Fruit fly (Drosophila melanogaster): ENCODE results near the gene rempA.

The rempA gene

DNA sequence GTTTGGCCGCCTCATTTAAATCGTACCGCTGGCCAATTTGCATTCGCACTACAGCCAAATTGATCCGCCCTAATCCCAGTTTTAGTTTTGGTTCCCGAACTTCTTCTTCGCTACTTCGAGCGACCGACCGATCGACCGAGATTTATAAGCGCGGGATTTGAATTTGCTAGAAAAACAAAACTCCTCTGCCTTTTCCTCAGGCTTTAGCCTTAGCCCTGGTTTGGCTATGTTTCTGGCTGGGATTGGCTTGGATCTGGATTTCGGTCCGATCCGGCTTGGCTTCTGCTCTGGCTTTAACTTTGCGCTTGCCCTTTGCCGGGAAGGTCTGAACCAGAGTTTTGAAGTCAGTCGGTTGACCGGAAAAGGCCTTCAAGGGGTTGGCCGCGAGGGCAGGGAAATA lies 41.7 kb upstream of the rempA start:
- TF ChIP-seq tj (GFP tag; optimal IDR thresholded peaks at IDR 0.05) (no peak), cnc (optimal IDR thresholded peaks at IDR 0.05) (no peak), CG14711 (tag; optimal IDR thresholded peaks at IDR 0.05) (no peak), CG7045 (GFP tag; optimal IDR thresholded peaks at IDR 0.05) (no peak), CG5204 (GFP tag; optimal IDR thresholded peaks at IDR 0.05) (no peak), toe (GFP tag; optimal IDR thresholded peaks at IDR 0.05) (no peak), Crg-1 (GFP tag; optimal IDR thresholded peaks at IDR 0.05) (no peak), Mnt (GFP tag; optimal IDR thresholded peaks at IDR 0.05) (no peak), Hr96 (GFP tag; optimal IDR thresholded peaks at IDR 0.05) (no peak), bab1 (GFP tag; optimal IDR thresholded peaks at IDR 0.05) (no peak), cic (GFP tag; optimal IDR thresholded peaks at IDR 0.05) (no peak), CG11617 (GFP tag; optimal IDR thresholded peaks at IDR 0.05) (no peak), CG1620 (GFP tag; optimal IDR thresholded peaks at IDR 0.05) (no peak), pad (GFP tag; optimal IDR thresholded peaks at IDR 0.05) (no peak), CG33017 (tag; optimal IDR thresholded peaks at IDR 0.05) (no peak), CG12768 (GFP tag; optimal IDR thresholded peaks at IDR 0.05) (no peak), kay (GFP tag; ENCODE audit: borderline replicate concordance) (no peak), Clk (GFP tag; optimal IDR thresholded peaks at IDR 0.05) (no peak)

DNA sequence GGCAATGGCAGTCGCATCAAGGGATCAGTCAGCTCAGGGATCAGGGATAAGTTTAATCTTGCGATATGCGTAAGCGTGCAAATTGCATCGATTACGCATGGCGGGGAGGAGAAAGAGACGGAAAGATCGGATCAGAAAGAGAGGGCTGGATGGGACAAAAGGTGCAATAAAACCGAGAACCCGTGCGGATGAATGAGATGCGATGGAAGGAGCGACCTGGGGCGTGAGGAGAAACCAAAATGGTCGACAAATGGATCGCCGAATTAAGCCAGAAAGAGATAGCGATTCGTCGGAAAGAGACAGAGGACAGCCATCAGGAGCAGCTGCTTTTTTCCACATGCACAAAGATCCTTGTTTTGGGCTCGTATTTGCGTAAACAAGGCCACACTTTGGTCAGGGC lies 37.7 kb upstream of the rempA start:
- TF ChIP-seq Clk (GFP tag; optimal IDR thresholded peaks at IDR 0.05) (no peak), Hr96 (GFP tag; optimal IDR thresholded peaks at IDR 0.05) (no peak), CG7045 (GFP tag; optimal IDR thresholded peaks at IDR 0.05) (no peak), CG5204 (GFP tag; optimal IDR thresholded peaks at IDR 0.05) (no peak), cic (GFP tag; optimal IDR thresholded peaks at IDR 0.05) (no peak), Mnt (GFP tag; optimal IDR thresholded peaks at IDR 0.05) (no peak), CG33017 (tag; optimal IDR thresholded peaks at IDR 0.05) (no peak), Crg-1 (GFP tag; optimal IDR thresholded peaks at IDR 0.05) (no peak), CG7101 (tag; optimal IDR thresholded peaks at IDR 0.05) (no peak), toe (GFP tag; optimal IDR thresholded peaks at IDR 0.05) (no peak), bab1 (GFP tag; optimal IDR thresholded peaks at IDR 0.05) (no peak), tj (GFP tag; optimal IDR thresholded peaks at IDR 0.05) (no peak), CG12768 (GFP tag; optimal IDR thresholded peaks at IDR 0.05) (no peak)

DNA sequence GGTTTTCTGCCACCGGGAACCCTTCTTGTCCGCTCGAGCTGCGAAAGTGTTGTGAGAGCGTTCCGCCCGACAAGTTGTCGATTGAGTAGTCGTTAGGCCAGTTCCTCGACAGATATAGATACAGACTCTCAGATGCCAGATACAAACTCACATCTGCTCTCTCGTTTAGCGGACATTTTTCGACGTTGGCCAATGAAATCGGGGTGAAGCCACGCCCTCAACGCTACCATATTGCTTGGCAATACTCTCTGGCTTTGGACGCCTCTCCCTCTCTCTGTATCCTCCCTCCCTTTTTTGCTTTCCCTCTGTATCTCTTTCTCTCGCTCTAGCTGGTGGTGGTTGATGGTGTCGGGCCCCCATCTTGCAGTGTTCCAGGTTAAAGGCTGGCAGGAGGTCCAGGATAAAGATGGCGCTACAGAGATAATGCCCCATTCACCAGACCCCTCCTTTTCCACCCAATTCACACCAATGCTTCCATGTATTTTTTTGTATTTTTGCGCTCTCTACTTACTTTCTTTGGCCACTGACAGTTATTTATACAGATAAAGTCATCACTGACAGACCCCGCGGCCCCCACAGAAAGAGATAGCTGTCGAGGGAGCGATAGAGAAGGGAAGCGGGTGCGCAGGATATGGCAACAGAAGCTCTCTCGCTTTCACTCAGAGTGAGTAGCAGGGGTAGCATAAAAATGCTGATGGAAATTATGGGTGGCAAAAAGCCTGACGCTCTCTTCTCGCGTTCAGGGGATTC lies 34.7 kb upstream of the rempA start, which contains the start of gene Gsc:
Gsc (minus strand) TSS at position 51 of the 750 bp plus-strand sequence.
- TF ChIP-seq CG14711 (tag; optimal IDR thresholded peaks at IDR 0.05), result no peak
- TF ChIP-seq CG7045 (GFP tag; optimal IDR thresholded peaks at IDR 0.05), result no peak

- TF ChIP-seq kay (GFP tag; ENCODE audit: borderline replicate concordance), result no peak
- TF ChIP-seq CG1620 (GFP tag; optimal IDR thresholded peaks at IDR 0.05), result no peak
- TF ChIP-seq Hr96 (GFP tag; optimal IDR thresholded peaks at IDR 0.05), result no peak
- TF ChIP-seq Clk (GFP tag; optimal IDR thresholded peaks at IDR 0.05), result no peak
- TF ChIP-seq CG5204 (GFP tag; optimal IDR thresholded peaks at IDR 0.05), result no peak
- TF ChIP-seq CG7101 (tag; optimal IDR thresholded peaks at IDR 0.05), result no peak
- TF ChIP-seq pad (GFP tag; optimal IDR thresholded peaks at IDR 0.05), result no peak
- no peak for TF ChIP-seq CG12768 (GFP tag; optimal IDR thresholded peaks at IDR 0.05)
Observed at dm6 chr2L:594048-594447, 33.9 kb upstream of the rempA start.

- TF ChIP-seq cic (GFP tag; optimal IDR thresholded peaks at IDR 0.05) (no peak), CG33017 (tag; optimal IDR thresholded peaks at IDR 0.05) (no peak), Clk (GFP tag; optimal IDR thresholded peaks at IDR 0.05) (no peak), pad (GFP tag; optimal IDR thresholded peaks at IDR 0.05) (no peak), CG7101 (tag; optimal IDR thresholded peaks at IDR 0.05) (no peak), CG1620 (GFP tag; optimal IDR thresholded peaks at IDR 0.05) (no peak), cnc (optimal IDR thresholded peaks at IDR 0.05) (no peak), CG11617 (GFP tag; optimal IDR thresholded peaks at IDR 0.05) (no peak), Crg-1 (GFP tag; optimal IDR thresholded peaks at IDR 0.05) (no peak), Mnt (GFP tag; optimal IDR thresholded peaks at IDR 0.05) (no peak), tj (GFP tag; optimal IDR thresholded peaks at IDR 0.05) (no peak), Hr96 (GFP tag; optimal IDR thresholded peaks at IDR 0.05) (no peak)
Observed at dm6 chr2L:591511-591910, 31.4 kb upstream of the rempA start.

DNA sequence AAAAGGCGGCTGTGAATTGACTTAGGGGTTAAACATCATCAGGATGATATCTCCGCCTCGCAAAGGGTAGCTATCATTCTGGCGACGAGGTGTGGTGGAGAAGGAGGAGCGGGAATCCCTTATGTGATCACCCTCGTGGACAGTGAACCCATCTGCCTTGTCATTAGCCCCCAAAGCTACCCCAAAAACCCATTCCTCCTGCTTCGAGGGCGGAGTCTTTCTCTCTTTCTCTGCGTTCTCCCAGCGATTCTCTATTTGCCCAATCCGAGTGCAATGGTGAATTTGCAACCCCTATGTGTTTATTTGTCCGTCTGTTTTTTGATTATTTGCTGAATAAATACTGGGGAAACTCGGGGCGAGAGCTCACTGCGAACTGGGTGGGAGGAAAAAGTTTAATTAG lies 25.2 kb upstream of the rempA start:
- no peak for TF ChIP-seq pad (GFP tag; optimal IDR thresholded peaks at IDR 0.05)
- TF ChIP-seq CG11617 (GFP tag; optimal IDR thresholded peaks at IDR 0.05), result no peak
- no peak for TF ChIP-seq CG5204 (GFP tag; optimal IDR thresholded peaks at IDR 0.05)
- no peak for TF ChIP-seq CG12768 (GFP tag; optimal IDR thresholded peaks at IDR 0.05)
- no peak for TF ChIP-seq Mnt (GFP tag; optimal IDR thresholded peaks at IDR 0.05)
- TF ChIP-seq kay (GFP tag; ENCODE audit: borderline replicate concordance), result no peak

- no peak for TF ChIP-seq CG33017 (tag; optimal IDR thresholded peaks at IDR 0.05)
- no peak for TF ChIP-seq Clk (GFP tag; optimal IDR thresholded peaks at IDR 0.05)
- TF ChIP-seq bab1 (GFP tag; optimal IDR thresholded peaks at IDR 0.05), result no peak
- no peak for TF ChIP-seq tj (GFP tag; optimal IDR thresholded peaks at IDR 0.05)
- no peak for TF ChIP-seq Hr96 (GFP tag; optimal IDR thresholded peaks at IDR 0.05)
Observed at dm6 chr2L:577186-577585, 17.1 kb upstream of the rempA start, which contains the start of gene Pph13. Gene Pph13, plus strand, starts transcription at chr2L:577486.

Data from whole organism, adult.